Worm (Caenorhabditis elegans) whole organism, mixed stage, embryonic: Measurements from ENCODE around the gene F53F4.17.

Experiments used
- bed-3 ChIP-seq: fragments of 200-800 bp; sonication (Bioruptor generic); optimal IDR thresholded peaks from 3 replicates; lab custom pipeline; 2018; ENCODE audit warnings: mild to moderate bottlenecking, missing genetic modification characterization, moderate library complexity, missing compliant biosample characterization
- blmp-1 ChIP-seq: fragments of 150-350 bp; optimal IDR thresholded peaks from 2 replicates; lab custom pipeline; 2014; ENCODE audit warnings: missing biosample characterization, missing genetic modification characterization
- ceh-39 ChIP-seq: fragments of 150-350 bp; optimal IDR thresholded peaks from 2 replicates; lab custom pipeline; 2014; ENCODE audit warnings: missing biosample characterization, missing genetic modification characterization
- ceh-43 ChIP-seq: fragments of 200-800 bp; sonication (Bioruptor generic); optimal IDR thresholded peaks from 2 replicates; lab custom pipeline; 2018; ENCODE audit warnings: mild to moderate bottlenecking, missing genetic modification characterization, moderate library complexity, missing compliant biosample characterization
- ceh-83 ChIP-seq: fragments of 200-800 bp; sonication (Bioruptor generic); optimal IDR thresholded peaks from 2 replicates; lab custom pipeline; 2018; ENCODE audit warnings: mild to moderate bottlenecking, missing genetic modification characterization, missing compliant biosample characterization
- ces-1 ChIP-seq: fragments of 150-350 bp; optimal IDR thresholded peaks from 2 replicates; lab custom pipeline; 2014; ENCODE audit warnings: missing biosample characterization, missing genetic modification reagents, missing genetic modification characterization
- drap-1 ChIP-seq: fragments of 200-800 bp; sonication (Bioruptor generic); optimal IDR thresholded peaks from 3 replicates; lab custom pipeline; 2018; ENCODE audit warnings: mild to moderate bottlenecking, missing genetic modification characterization, missing compliant biosample characterization
- elt-1 ChIP-seq: sonication (generic microtip); optimal IDR thresholded peaks from 2 replicates; lab custom pipeline; 2017; ENCODE audit warnings: missing genetic modification characterization, mild to moderate bottlenecking, missing compliant biosample characterization, antibody characterized with exemption, moderate library complexity, borderline replicate concordance; ENCODE audit not compliant: insufficient read depth
- elt-3 ChIP-seq: fragments of 150-350 bp; optimal IDR thresholded peaks from 2 replicates; lab custom pipeline; 2014; ENCODE audit warnings: missing biosample characterization, missing genetic modification characterization
- flh-1 ChIP-seq: fragments of 200-800 bp; sonication (Bioruptor generic); optimal IDR thresholded peaks from 2 replicates; lab custom pipeline; 2018; ENCODE audit warnings: mild to moderate bottlenecking, missing genetic modification characterization, moderate library complexity, missing compliant biosample characterization
- hlh-1 ChIP-seq: fragments of 150-350 bp; optimal IDR thresholded peaks from 2 replicates; lab custom pipeline; 2014; ENCODE audit warnings: missing biosample characterization, missing genetic modification reagents, missing genetic modification characterization
- lin-13 ChIP-seq: fragments of 150-350 bp; optimal IDR thresholded peaks from 2 replicates; lab custom pipeline; 2014; ENCODE audit warnings: missing biosample characterization, missing genetic modification characterization
- lsy-2 ChIP-seq: fragments of 150-350 bp; optimal IDR thresholded peaks from 2 replicates; lab custom pipeline; 2014; ENCODE audit warnings: missing biosample characterization, missing genetic modification characterization
- mep-1 ChIP-seq: fragments of 150-350 bp; optimal IDR thresholded peaks from 2 replicates; lab custom pipeline; 2017; ENCODE audit warnings: missing biosample characterization, missing genetic modification reagents, missing genetic modification characterization, inconsistent platforms
- mls-2 ChIP-seq: sonication (generic microtip); optimal IDR thresholded peaks from 2 replicates; lab custom pipeline; 2016; ENCODE audit warnings: mild to moderate bottlenecking, missing genetic modification characterization, moderate library complexity, missing compliant biosample characterization
- nhr-12 ChIP-seq: fragments of 150-350 bp; optimal IDR thresholded peaks from 2 replicates; lab custom pipeline; 2014; ENCODE audit warnings: missing biosample characterization, missing genetic modification characterization
- nhr-2 ChIP-seq: fragments of 150-350 bp; optimal IDR thresholded peaks from 2 replicates; lab custom pipeline; 2014; ENCODE audit warnings: missing biosample characterization, missing genetic modification characterization
- nhr-237 ChIP-seq: fragments of 150-350 bp; optimal IDR thresholded peaks from 2 replicates; lab custom pipeline; 2014; ENCODE audit warnings: missing biosample characterization, missing genetic modification characterization
- nhr-28 ChIP-seq: fragments of 150-350 bp; optimal IDR thresholded peaks from 2 replicates; lab custom pipeline; 2014; ENCODE audit warnings: missing biosample characterization, missing genetic modification characterization
- nhr-76 ChIP-seq: sonication (generic microtip); optimal IDR thresholded peaks from 2 replicates; lab custom pipeline; 2017; ENCODE audit warnings: missing biosample characterization, missing genetic modification characterization
- pha-4 ChIP-seq: fragments of 150-350 bp; optimal IDR thresholded peaks from 2 replicates; lab custom pipeline; 2018; ENCODE audit warnings: missing biosample characterization, missing genetic modification reagents, missing genetic modification characterization
- sem-2 ChIP-seq: fragments of 200-800 bp; sonication (Bioruptor generic); optimal IDR thresholded peaks from 2 replicates; lab custom pipeline; 2018; ENCODE audit warnings: mild to moderate bottlenecking, missing genetic modification characterization, missing compliant biosample characterization
- snpc-4 ChIP-seq: fragments of 150-350 bp; optimal IDR thresholded peaks from 2 replicates; lab custom pipeline; 2014; ENCODE audit warnings: missing biosample characterization, missing genetic modification characterization
- sptf-1 ChIP-seq: sonication (generic microtip); optimal IDR thresholded peaks from 2 replicates; lab custom pipeline; 2017; ENCODE audit warnings: mild to moderate bottlenecking, missing genetic modification characterization, moderate library complexity, missing compliant biosample characterization
- unc-120 ChIP-seq: sonication (generic microtip); optimal IDR thresholded peaks from 2 replicates; lab custom pipeline; 2017; ENCODE audit warnings: missing genetic modification characterization, missing compliant biosample characterization; ENCODE audit not compliant: poor library complexity, severe bottlenecking
- unc-39 ChIP-seq: fragments of 150-350 bp; optimal IDR thresholded peaks from 2 replicates; lab custom pipeline; 2014; ENCODE audit warnings: missing biosample characterization, missing genetic modification characterization
- unc-62 ChIP-seq: fragments of 150-350 bp; optimal IDR thresholded peaks from 2 replicates; lab custom pipeline; 2014; ENCODE audit warnings: missing biosample characterization, missing genetic modification reagents, missing genetic modification characterization
- zip-8 ChIP-seq: fragments of 150-350 bp; optimal IDR thresholded peaks from 2 replicates; lab custom pipeline; 2014; ENCODE audit warnings: missing biosample characterization, missing genetic modification characterization

Gene F53F4.17

ce11 chrV:13587902-13588301 lies at the start of gene F53F4.17:
Gene F53F4.17, plus strand, starts transcription at chrV:13588202.
- TF ChIP-seq sem-2 (GFP tag; lab: Kevin White, UChicago) (no peak), unc-39 (tag; lab: Kevin White, UChicago) (no peak), mep-1 (tag; lab: Kevin White, UChicago) (no peak), pha-4 (tag; lab: Kevin White, UChicago) (no peak), ceh-83 (GFP tag; lab: Kevin White, UChicago) (no peak), bed-3 (no peak), hlh-1 (tag; lab: Kevin White, UChicago) (no peak), nhr-237 (tag; lab: Kevin White, UChicago) (no peak), zip-8 (tag; lab: Kevin White, UChicago) (no peak), lsy-2 (tag; lab: Kevin White, UChicago) (no peak), nhr-28 (no peak), nhr-12 (tag; lab: Kevin White, UChicago) (no peak), mls-2 (tag; lab: Kevin White, UChicago) (no peak), lin-13 (tag; lab: Kevin White, UChicago) (no peak), unc-120 (tag; lab: Kevin White, UChicago) (no peak)

DNA sequence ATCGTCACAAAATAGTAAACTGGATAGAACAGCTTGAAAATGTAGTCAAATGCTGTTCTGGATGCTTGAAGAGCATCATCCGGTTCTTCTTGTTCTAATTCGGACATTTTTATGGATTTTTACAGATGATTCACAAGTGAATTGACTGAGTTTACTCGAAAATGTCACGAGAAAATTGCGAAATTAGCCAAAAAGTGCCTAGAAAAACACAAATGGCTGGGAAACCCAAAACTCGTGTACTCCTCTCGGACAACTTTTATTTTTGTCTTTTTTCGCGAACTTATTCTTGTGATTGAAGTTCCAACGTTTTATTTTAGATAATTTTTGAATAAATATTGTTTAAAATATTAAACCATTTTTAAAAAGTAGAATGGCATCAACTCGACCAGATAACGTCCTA lies 36.4 kb upstream of the F53F4.17 start, which contains the start of the genes C56A3.4 and C56A3.5:
Gene C56A3.4, minus strand, starts transcription at position 154 of the 400 bp plus-strand sequence.
Gene C56A3.5, plus strand, starts transcription at position 367 of the 400 bp plus-strand sequence.
- TF ChIP-seq ceh-83 (GFP tag; lab: Kevin White, UChicago): no peak
- TF ChIP-seq unc-62 (GFP tag; lab: Kevin White, UChicago): no peak
- no peak for TF ChIP-seq lin-13 (tag; lab: Kevin White, UChicago)
- TF ChIP-seq ces-1: peak; percentile 22

DNA sequence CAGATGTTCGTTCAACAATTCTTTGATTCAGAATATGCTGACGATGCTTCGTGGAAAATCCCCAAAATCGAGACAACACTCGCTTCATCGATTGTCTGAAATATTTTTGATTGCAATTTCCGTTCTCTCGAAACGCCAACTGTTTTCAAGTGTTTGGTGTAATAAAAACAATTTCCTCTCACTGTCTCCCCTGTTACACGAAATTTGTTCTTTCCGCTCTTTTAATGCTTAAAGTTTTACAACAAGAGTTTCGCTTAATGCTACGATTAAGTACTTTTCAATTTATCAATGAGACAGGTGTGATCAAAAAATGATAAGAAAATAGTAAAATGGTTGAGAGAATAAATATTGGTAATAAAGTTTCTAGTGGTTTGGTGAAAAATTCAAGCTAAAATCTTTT lies 31.7 kb upstream of the F53F4.17 start, which contains the start of gene C56A3.6:
Gene C56A3.6, minus strand, starts transcription at position 101 of the 400 bp plus-strand sequence.
- TF ChIP-seq ceh-39 (tag; lab: Kevin White, UChicago) (no peak), nhr-76 (tag; lab: Kevin White, UChicago) (no peak), nhr-28 (no peak), pha-4 (tag; lab: Kevin White, UChicago) (no peak), hlh-1 (tag; lab: Kevin White, UChicago) (peak; percentile 16), unc-39 (tag; lab: Kevin White, UChicago) (no peak), elt-3 (tag; lab: Kevin White, UChicago) (no peak), ces-1 (no peak)

DNA sequence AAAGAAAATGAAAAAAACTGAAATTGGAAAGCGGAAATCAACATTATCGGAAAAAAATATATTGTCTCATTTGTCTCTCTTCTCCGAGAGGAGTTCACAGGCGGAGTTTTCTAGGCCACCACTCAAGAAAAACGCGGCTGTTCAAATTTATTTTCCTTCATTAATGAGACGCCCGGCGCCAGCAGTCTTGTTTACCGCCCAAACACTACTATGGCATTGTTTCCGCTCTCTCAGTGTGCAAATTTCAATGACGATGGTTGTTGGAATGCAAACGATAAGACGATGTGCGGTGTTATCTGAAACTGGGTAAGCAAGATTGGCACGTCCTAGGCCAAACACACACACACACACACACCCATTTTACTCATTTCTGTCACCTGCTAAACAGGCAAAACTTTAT lies 31.3 kb upstream of the F53F4.17 start, which contains the start of gene cav-2:
Gene cav-2, plus strand, starts transcription at position 359 of the 400 bp plus-strand sequence.
- TF ChIP-seq mls-2 (tag; lab: Kevin White, UChicago): peak; percentile 11
- TF ChIP-seq ceh-39 (tag; lab: Kevin White, UChicago): peak; percentile 19
- no peak for TF ChIP-seq flh-1
- peak; percentile 46 for TF ChIP-seq lsy-2 (tag; lab: Kevin White, UChicago)
- peak; percentile 46 for TF ChIP-seq pha-4 (tag; lab: Kevin White, UChicago)
- TF ChIP-seq ces-1: peak; percentile 75
- TF ChIP-seq drap-1: no peak
- TF ChIP-seq mep-1 (tag; lab: Kevin White, UChicago): peak; percentile 35
- TF ChIP-seq ceh-83 (GFP tag; lab: Kevin White, UChicago): no peak
- TF ChIP-seq nhr-237 (tag; lab: Kevin White, UChicago): peak; percentile 53
- peak; percentile 28 for TF ChIP-seq hlh-1 (tag; lab: Kevin White, UChicago)
- peak; percentile 65 for TF ChIP-seq sptf-1 (tag; lab: Kevin White, UChicago)

DNA sequence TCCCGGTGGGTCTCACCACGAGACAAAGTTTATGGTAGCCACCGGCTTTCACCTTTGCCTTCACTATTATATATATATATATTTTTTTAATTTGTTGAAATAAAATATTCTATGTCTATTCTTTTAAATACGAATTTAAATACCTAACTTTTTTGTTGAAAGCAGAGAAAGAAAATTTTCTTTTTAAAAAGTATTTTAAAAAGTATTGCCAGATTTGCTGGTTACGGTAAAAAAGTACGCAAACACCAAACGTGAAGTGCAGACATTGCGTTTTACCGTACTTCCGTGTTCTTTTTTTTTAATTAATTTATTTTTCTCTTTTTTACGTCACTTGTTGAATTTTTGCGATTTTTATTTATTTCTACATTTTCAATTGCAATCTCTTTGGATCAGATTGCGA lies 28.0 kb upstream of the F53F4.17 start, which contains the start of gene C56A3.8:
Gene C56A3.8, plus strand, starts transcription at position 301 of the 400 bp plus-strand sequence.
- no peak for TF ChIP-seq zip-8 (tag; lab: Kevin White, UChicago)
- TF ChIP-seq snpc-4 (tag; lab: Kevin White, UChicago): no peak
- TF ChIP-seq flh-1: no peak
- no peak for TF ChIP-seq lin-13 (tag; lab: Kevin White, UChicago)
- no peak for TF ChIP-seq sptf-1 (tag; lab: Kevin White, UChicago)
- TF ChIP-seq lsy-2 (tag; lab: Kevin White, UChicago): no peak
- no peak for TF ChIP-seq pha-4 (tag; lab: Kevin White, UChicago)
- no peak for TF ChIP-seq ceh-43
- no peak for TF ChIP-seq blmp-1
- no peak for TF ChIP-seq nhr-2 (tag; lab: Kevin White, UChicago)
- TF ChIP-seq unc-39 (tag; lab: Kevin White, UChicago): no peak
- no peak for TF ChIP-seq unc-120 (tag; lab: Kevin White, UChicago)
- TF ChIP-seq elt-1 (tag; lab: Kevin White, UChicago): no peak
- no peak for TF ChIP-seq hlh-1 (tag; lab: Kevin White, UChicago)
- TF ChIP-seq nhr-237 (tag; lab: Kevin White, UChicago): no peak
